Fruit fly (Drosophila melanogaster): Measurements from ENCODE around the gene Eig71Ee.

Eig71Ee gene

dm6 chr3L:15700338-15700966, 44.6 kb upstream of the Eig71Ee start (continued):
- peak; percentile 4 for TF ChIP-seq CG2116 (GFP tag; optimal IDR thresholded peaks at IDR 0.05)
- TF ChIP-seq stwl (tag; optimal IDR thresholded peaks at IDR 0.05) = peak; percentile 14
- TF ChIP-seq sqz (GFP tag; optimal IDR thresholded peaks at IDR 0.05) = peak; percentile 20
- no peak for TF ChIP-seq CG11560 (tag; IDR thresholded peaks at IDR 0.05)
- TF ChIP-seq gfzf (GFP tag; optimal IDR thresholded peaks at IDR 0.05) = no peak
- peak; percentile 83 for TF ChIP-seq gem (tag; optimal IDR thresholded peaks at IDR 0.05)
- TF ChIP-seq CG10462 (GFP tag; optimal IDR thresholded peaks at IDR 0.05) = peak; percentile 29
- no peak for TF ChIP-seq CG6813 (GFP tag; optimal IDR thresholded peaks at IDR 0.05)
- TF ChIP-seq CG30403 (GFP tag; optimal IDR thresholded peaks at IDR 0.05) = peak; percentile 36
- no peak for TF ChIP-seq MTF-1 (GFP tag; optimal IDR thresholded peaks at IDR 0.05; ENCODE audit: borderline replicate concordance)
- 0 out of 3 replicates have a peak, but pooled peaks have one; percentile 13 for TF ChIP-seq CG6791 (GFP tag; IDR thresholded peaks at IDR 0.05; ENCODE audit: partially characterized antibody)
- peak; percentile 80 for TF ChIP-seq ac (GFP tag; optimal IDR thresholded peaks at IDR 0.05)
- TF ChIP-seq klu (GFP tag; IDR thresholded peaks at IDR 0.05) = no peak
- TF ChIP-seq CG9797 (GFP tag; optimal IDR thresholded peaks at IDR 0.05) = no peak
- TF ChIP-seq CG18619 (GFP tag; optimal IDR thresholded peaks at IDR 0.05) = peak; percentile 6
- TF ChIP-seq Spps (tag; optimal IDR thresholded peaks at IDR 0.05) = peak; percentile 34
- no peak for TF ChIP-seq CG12104 (GFP tag; optimal IDR thresholded peaks at IDR 0.05)
- TF ChIP-seq CG14710 (tag; optimal IDR thresholded peaks at IDR 0.05) = peak; percentile 72
- no peak for TF ChIP-seq Xbp1 (GFP tag; optimal IDR thresholded peaks at IDR 0.05)
- peak; percentile 54 for TF ChIP-seq CG4404 (GFP tag; IDR thresholded peaks at IDR 0.05)
- TF ChIP-seq Neu2 (GFP tag; optimal IDR thresholded peaks at IDR 0.05; ENCODE audit: borderline replicate concordance) = peak; percentile 59
- TF ChIP-seq Xrp1 (GFP tag; IDR thresholded peaks at IDR 0.05) = peak; percentile 47; the same call in 1 of the 2 replicates
- no peak for TF ChIP-seq D (optimal IDR thresholded peaks at IDR 0.05)
- peak; percentile 19 for TF ChIP-seq D (GFP tag; optimal IDR thresholded peaks at IDR 0.05)
- TF ChIP-seq amos (GFP tag; IDR thresholded peaks at IDR 0.05; ENCODE audit: partially characterized antibody) = no peak
- peak; percentile 57 for TF ChIP-seq CG7839 (tag; optimal IDR thresholded peaks at IDR 0.05)
- no peak for TF ChIP-seq gro (GFP tag; optimal IDR thresholded peaks at IDR 0.05)
- TF ChIP-seq gsb (GFP tag; IDR thresholded peaks at IDR 0.05) = no peak
- peak; percentile 93 for TF ChIP-seq CG15696 (tag; optimal IDR thresholded peaks at IDR 0.05)
- peak; percentile 63 for TF ChIP-seq Chrac-16 (GFP tag; optimal IDR thresholded peaks at IDR 0.05)
- TF ChIP-seq CG1792 (GFP tag; optimal IDR thresholded peaks at IDR 0.05) = no peak
- TF ChIP-seq CG7271 (tag; optimal IDR thresholded peaks at IDR 0.05) = no peak
- peak; percentile 76 for TF ChIP-seq CG13775 (GFP tag; optimal IDR thresholded peaks at IDR 0.05)
- peak; percentile 55 to 59 for TF ChIP-seq bsh (GFP tag; optimal IDR thresholded peaks at IDR 0.05)
- TF ChIP-seq CG32767 (GFP tag; IDR thresholded peaks at IDR 0.05) = peak; percentile 23; the same call in 1 of the 2 replicates
- TF ChIP-seq sd (tag; optimal IDR thresholded peaks at IDR 0.05) = no peak
- no peak for TF ChIP-seq prd (optimal IDR thresholded peaks at IDR 0.05)
- no peak for TF ChIP-seq prd (GFP tag; IDR thresholded peaks at IDR 0.05)
- peak; percentile 27 for TF ChIP-seq CG9437 (GFP tag; optimal IDR thresholded peaks at IDR 0.05)
- peak; percentile 76 for TF ChIP-seq gsb-n (tag; optimal IDR thresholded peaks at IDR 0.05)
- TF ChIP-seq luna (GFP tag; optimal IDR thresholded peaks at IDR 0.05) = no peak
- TF ChIP-seq Hr3 (GFP tag; optimal IDR thresholded peaks at IDR 0.05) = peak; percentile 26
- no peak for TF ChIP-seq C15 (GFP tag; IDR thresholded peaks at IDR 0.05)
- peak; percentile 58 for TF ChIP-seq CG17829 (tag; optimal IDR thresholded peaks at IDR 0.05)
- TF ChIP-seq CG4360 (GFP tag; IDR thresholded peaks at IDR 0.05) = peak; percentile 95
- TF ChIP-seq Oli (tag; optimal IDR thresholded peaks at IDR 0.05) = peak; percentile 42
- TF ChIP-seq CG2712 (tag; optimal IDR thresholded peaks at IDR 0.05) = peak; percentile 81
- no peak for TF ChIP-seq sc (optimal IDR thresholded peaks at IDR 0.05)
- peak; percentile 58 for TF ChIP-seq sc (GFP tag; optimal IDR thresholded peaks at IDR 0.05)
- TF ChIP-seq nom (GFP tag; optimal IDR thresholded peaks at IDR 0.05) = no peak
